Fruit fly (Drosophila melanogaster): ENCODE data around the gene drm.

drm gene

dm6 chr2L:3575679-3576442 lies 36.8 kb downstream of the drm start, which contains the start of gene CG43815:
CG43815 (plus strand) TSS chr2L:3576210.
- TF ChIP-seq tai (GFP tag; optimal IDR thresholded peaks at IDR 0.05) (no peak), h (GFP tag; optimal IDR thresholded peaks at IDR 0.05) (peak; percentile 12), OdsH (GFP tag; optimal IDR thresholded peaks at IDR 0.05) (no peak), sage (GFP tag; optimal IDR thresholded peaks at IDR 0.05) (no peak)

- TF ChIP-seq Dfd (GFP tag; optimal IDR thresholded peaks at IDR 0.05) (no peak), Sp1 (GFP tag; optimal IDR thresholded peaks at IDR 0.05) (no peak), dsf (GFP tag; optimal IDR thresholded peaks at IDR 0.05; ENCODE audit: borderline replicate concordance) (no peak), br (GFP tag; optimal IDR thresholded peaks at IDR 0.05) (no peak), foxo (GFP tag; optimal IDR thresholded peaks at IDR 0.05) (no peak), N (GFP tag; optimal IDR thresholded peaks at IDR 0.05) (no peak), CG9705 (GFP tag; optimal IDR thresholded peaks at IDR 0.05) (no peak), Mio (GFP tag; optimal IDR thresholded peaks at IDR 0.05) (no peak), Abd-B (GFP tag; optimal IDR thresholded peaks at IDR 0.05) (no peak), dl (GFP tag; optimal IDR thresholded peaks at IDR 0.05; ENCODE audit: insufficient read depth in 1 of 2, partially characterized antibody in 2 of 2) (no peak)
These were observed 37.5 kb downstream of the drm start for dm6 chr2L:3576520-3576919.

dm6 chr2L:3580668-3581172 lies 41.7 kb downstream of the drm start, which contains the start of gene sob:
sob (minus strand) TSS chr2L:3580769.
- no peak for TF ChIP-seq Myc (optimal IDR thresholded peaks at IDR 0.05)
- TF ChIP-seq sage (GFP tag; optimal IDR thresholded peaks at IDR 0.05), result peak; percentile 49
- TF ChIP-seq dl (GFP tag; optimal IDR thresholded peaks at IDR 0.05; ENCODE audit: insufficient read depth in 1 of 2, partially characterized antibody in 2 of 2), result peak; percentile 90 to 94
- peak; percentile 28 for TF ChIP-seq Rel (GFP tag; optimal IDR thresholded peaks at IDR 0.05)
- TF ChIP-seq Rel (tag; optimal IDR thresholded peaks at IDR 0.05), result peak; percentile 12
- TF ChIP-seq h (GFP tag; optimal IDR thresholded peaks at IDR 0.05), result peak; percentile 41
- TF ChIP-seq Vsx2 (GFP tag; optimal IDR thresholded peaks at IDR 0.05; ENCODE audit: partially characterized antibody), result peak; percentile 96
- no peak for TF ChIP-seq dmrt93B (GFP tag; optimal IDR thresholded peaks at IDR 0.05)
- TF ChIP-seq Dif (GFP tag; optimal IDR thresholded peaks at IDR 0.05; ENCODE audit: partially characterized antibody), result peak; percentile 98
- TF ChIP-seq psq (GFP tag; optimal IDR thresholded peaks at IDR 0.05), result no peak
- TF ChIP-seq CrebA (GFP tag; optimal IDR thresholded peaks at IDR 0.05; ENCODE audit: borderline replicate concordance), result peak; percentile 59
- peak; percentile 28 for TF ChIP-seq fru (GFP tag; optimal IDR thresholded peaks at IDR 0.05)

- TF ChIP-seq h (GFP tag; optimal IDR thresholded peaks at IDR 0.05) (peak; percentile 4), fru (GFP tag; optimal IDR thresholded peaks at IDR 0.05) (peak; percentile 19), Dfd (GFP tag; optimal IDR thresholded peaks at IDR 0.05) (no peak)
These were observed 43.6 kb downstream of the drm start for dm6 chr2L:3582692-3583091.

- peak; percentile 18 for TF ChIP-seq h (GFP tag; optimal IDR thresholded peaks at IDR 0.05)
- TF ChIP-seq Jra (GFP tag; optimal IDR thresholded peaks at IDR 0.05), result no peak
- TF ChIP-seq br (GFP tag; optimal IDR thresholded peaks at IDR 0.05), result peak; percentile 12
- TF ChIP-seq ey (GFP tag; optimal IDR thresholded peaks at IDR 0.05), result peak; percentile 28
- TF ChIP-seq fru (GFP tag; optimal IDR thresholded peaks at IDR 0.05), result peak; percentile 26
- TF ChIP-seq foxo (GFP tag; optimal IDR thresholded peaks at IDR 0.05), result peak in 1 of 2 experiments; percentile 25
- peak; percentile 22 for TF ChIP-seq rgr (GFP tag; optimal IDR thresholded peaks at IDR 0.05)
- TF ChIP-seq HLH106 (tag; optimal IDR thresholded peaks at IDR 0.05), result peak; percentile 14
- no peak for TF ChIP-seq woc (GFP tag; optimal IDR thresholded peaks at IDR 0.05)
These were observed 44.6 kb downstream of the drm start for dm6 chr2L:3583405-3584295.
